Fruit fly (Drosophila melanogaster) whole organism, embryonic: ENCODE data around the gene CG10570.

ENCODE experiments used
- Atf6 ChIP-seq: fragments of 200-800 bp; sonication (Bioruptor generic); IDR thresholded peaks from 2 replicates; pipeline ENCODE4 v1.3.6; 2022; ENCODE audit warnings: missing biosample characterization, missing genetic modification characterization
- Bdp1 ChIP-seq: fragments of 200-800 bp; sonication (Bioruptor generic); optimal IDR thresholded peaks from 3 replicates; lab custom pipeline; 2016; ENCODE audit warnings: missing biosample characterization, missing genetic modification characterization
- CG10654 ChIP-seq: fragments of 200-800 bp; sonication (Bioruptor generic); optimal IDR thresholded peaks from 2 replicates; lab custom pipeline; 2016; ENCODE audit warnings: missing biosample characterization, missing genetic modification characterization
- CG10979 ChIP-seq: fragments of 200-800 bp; sonication (Bioruptor generic); optimal IDR thresholded peaks from 2 replicates; lab custom pipeline; 2018; ENCODE audit warnings: missing biosample characterization, mild to moderate bottlenecking, missing genetic modification characterization, moderate library complexity
- CG11085 ChIP-seq: fragments of 200-800 bp; sonication (Bioruptor generic); IDR thresholded peaks from 2 replicates; pipeline ENCODE4 v1.3.6; 2022; ENCODE audit warnings: missing biosample characterization, missing genetic modification characterization
- CG12155 ChIP-seq: fragments of 200-800 bp; sonication (Bioruptor generic); optimal IDR thresholded peaks from 3 replicates; lab custom pipeline; 2016; ENCODE audit warnings: missing biosample characterization, missing genetic modification characterization
- CG12391 ChIP-seq: fragments of 200-800 bp; sonication (Bioruptor generic); optimal IDR thresholded peaks from 3 replicates; lab custom pipeline; 2018; ENCODE audit warnings: missing biosample characterization, mild to moderate bottlenecking, missing genetic modification characterization, moderate library complexity
- CG13424 ChIP-seq: fragments of 200-800 bp; sonication (Bioruptor generic); optimal IDR thresholded peaks from 2 replicates; lab custom pipeline; 2019; ENCODE audit warnings: missing biosample characterization, mild to moderate bottlenecking, missing genetic modification characterization, moderate library complexity
- CG14710 ChIP-seq: fragments of 200-800 bp; sonication (Bioruptor generic); optimal IDR thresholded peaks from 3 replicates; lab custom pipeline; 2019; ENCODE audit warnings: missing biosample characterization, mild to moderate bottlenecking, missing genetic modification characterization, moderate library complexity
- CG17829 ChIP-seq: fragments of 200-800 bp; optimal IDR thresholded peaks from 2 replicates; lab custom pipeline; 2019; ENCODE audit warnings: missing biosample characterization, mild to moderate bottlenecking, missing genetic modification characterization, moderate library complexity
- CG30431 ChIP-seq: fragments of 200-800 bp; sonication (Bioruptor generic); optimal IDR thresholded peaks from 2 replicates; lab custom pipeline; 2017; ENCODE audit warnings: missing biosample characterization, missing genetic modification characterization
- CG31388 ChIP-seq: fragments of 200-800 bp; sonication (Bioruptor generic); optimal IDR thresholded peaks from 2 replicates; lab custom pipeline; 2016; ENCODE audit warnings: missing biosample characterization, missing genetic modification characterization
- CG3407 ChIP-seq: fragments of 200-800 bp; sonication (Bioruptor generic); optimal IDR thresholded peaks from 2 replicates; lab custom pipeline; 2018; ENCODE audit warnings: missing biosample characterization, mild to moderate bottlenecking, missing genetic modification characterization
- CG3847 ChIP-seq: fragments of 200-800 bp; sonication (Bioruptor generic); IDR thresholded peaks from 2 replicates; pipeline ENCODE4 v1.3.6; 2022; ENCODE audit warnings: missing biosample characterization, missing genetic modification characterization
- CG6683 ChIP-seq: fragments of 200-800 bp; sonication (Bioruptor generic); optimal IDR thresholded peaks from 2 replicates; lab custom pipeline; 2017; ENCODE audit warnings: missing biosample characterization, mild to moderate bottlenecking, missing genetic modification characterization, missing genetic modification reagents
- CG6854 ChIP-seq: fragments of 200-800 bp; sonication (Bioruptor generic); optimal IDR thresholded peaks from 3 replicates; lab custom pipeline; 2017; ENCODE audit warnings: missing biosample characterization, mild to moderate bottlenecking, missing genetic modification characterization
- CG7271 ChIP-seq: fragments of 200-800 bp; sonication (Bioruptor generic); optimal IDR thresholded peaks from 2 replicates; lab custom pipeline; 2018; ENCODE audit warnings: missing biosample characterization, mild to moderate bottlenecking, missing genetic modification characterization, moderate library complexity
- CG7987 ChIP-seq: fragments of 200-800 bp; sonication (Bioruptor generic); optimal IDR thresholded peaks from 2 replicates; lab custom pipeline; 2018; ENCODE audit warnings: missing biosample characterization, mild to moderate bottlenecking, missing genetic modification characterization, moderate library complexity
- CG8359 ChIP-seq: fragments of 200-800 bp; sonication (Bioruptor generic); optimal IDR thresholded peaks from 2 replicates; lab custom pipeline; 2017; ENCODE audit warnings: missing biosample characterization, mild to moderate bottlenecking, missing genetic modification characterization, borderline replicate concordance
- Camta ChIP-seq: fragments of 200-800 bp; sonication (Bioruptor generic); optimal IDR thresholded peaks from 2 replicates; lab custom pipeline; 2016; ENCODE audit warnings: missing biosample characterization, missing genetic modification characterization
- D19B ChIP-seq: fragments of 200-800 bp; sonication (Bioruptor generic); optimal IDR thresholded peaks from 2 replicates; lab custom pipeline; 2017; ENCODE audit warnings: missing biosample characterization, mild to moderate bottlenecking, missing genetic modification characterization
- H2.0 ChIP-seq: fragments of 200-800 bp; sonication (Bioruptor generic); IDR thresholded peaks from 2 replicates; pipeline ENCODE4 v1.3.6; 2022; ENCODE audit warnings: missing biosample characterization, missing genetic modification characterization
- Hmx ChIP-seq: fragments of 200-800 bp; sonication (Bioruptor generic); optimal IDR thresholded peaks from 2 replicates; lab custom pipeline; 2016; ENCODE audit warnings: missing biosample characterization, missing genetic modification characterization
- Lhr ChIP-seq: fragments of 200-800 bp; sonication (Bioruptor generic); optimal IDR thresholded peaks from 3 replicates; lab custom pipeline; 2017; ENCODE audit warnings: mild to moderate bottlenecking, missing biosample characterization, missing genetic modification reagents, missing genetic modification characterization
- Mad ChIP-seq: fragments of 200-800 bp; sonication (Bioruptor generic); optimal IDR thresholded peaks from 2 replicates; lab custom pipeline; 2016; ENCODE audit warnings: missing biosample characterization, missing genetic modification characterization
- Myb ChIP-seq: fragments of 200-800 bp; sonication (Bioruptor generic); optimal IDR thresholded peaks from 2 replicates; lab custom pipeline; 2016; ENCODE audit warnings: missing biosample characterization, missing genetic modification characterization
- NK7.1 ChIP-seq: fragments of 200-800 bp; sonication (Bioruptor generic); optimal IDR thresholded peaks from 3 replicates; lab custom pipeline; 2016; ENCODE audit warnings: missing biosample characterization, missing genetic modification characterization
- Nf-YA ChIP-seq: fragments of 200-800 bp; sonication (Bioruptor generic); IDR thresholded peaks from 2 replicates; pipeline ENCODE4 v1.3.6; 2022; ENCODE audit warnings: missing biosample characterization, missing genetic modification characterization
- Nf-YB ChIP-seq: fragments of 200-800 bp; sonication (Bioruptor generic); optimal IDR thresholded peaks from 3 replicates; lab custom pipeline; 2019; ENCODE audit warnings: missing biosample characterization, mild to moderate bottlenecking, missing genetic modification characterization, moderate library complexity
- Oaz ChIP-seq: fragments of 200-800 bp; sonication (Bioruptor generic); IDR thresholded peaks from 2 replicates; pipeline ENCODE4 v1.3.6; 2022; ENCODE audit warnings: missing biosample characterization, missing genetic modification characterization
- Sin3A ChIP-seq: fragments of >200 bp; optimal IDR thresholded peaks from 2 replicates; lab custom pipeline; 2018
- Stat92E ChIP-seq, 3 experiments: fragments of >200 bp in 2 of 3; fragments of 200-800 bp in 1 of 3; sonication (Bioruptor generic) in 1 of 3; optimal IDR thresholded peaks; 2 replicates each; lab custom pipeline; 2017 to 2019; ENCODE audit warnings: missing biosample characterization in 3 of 3, missing genetic modification characterization in 3 of 3, mild to moderate bottlenecking in 1 of 3, moderate library complexity in 1 of 3
- aop ChIP-seq: fragments of 200-800 bp; sonication (Bioruptor generic); IDR thresholded peaks from 2 replicates; pipeline ENCODE4 v1.3.6; 2022; ENCODE audit warnings: missing biosample characterization, missing genetic modification characterization
- ase ChIP-seq: fragments of 200-800 bp; sonication (Bioruptor generic); IDR thresholded peaks from 3 replicates; pipeline ENCODE4 v1.3.6; 2022; ENCODE audit warnings: missing biosample characterization, missing genetic modification characterization
- ato ChIP-seq: fragments of 200-800 bp; sonication (Bioruptor generic); IDR thresholded peaks from 2 replicates; pipeline ENCODE4 v1.3.6; 2022; ENCODE audit warnings: missing biosample characterization, missing genetic modification characterization; ENCODE audit not compliant: partially characterized antibody
- bbx ChIP-seq: fragments of 200-800 bp; sonication (Bioruptor generic); IDR thresholded peaks from 2 replicates; pipeline ENCODE4 v1.3.6; 2022; ENCODE audit warnings: missing biosample characterization, missing genetic modification characterization; ENCODE audit not compliant: partially characterized antibody
- fd102C ChIP-seq: fragments of 200-800 bp; sonication (Bioruptor generic); optimal IDR thresholded peaks from 2 replicates; lab custom pipeline; 2018; ENCODE audit warnings: missing biosample characterization, mild to moderate bottlenecking, missing genetic modification characterization, moderate library complexity
- fu2 ChIP-seq: fragments of 200-800 bp; sonication (Bioruptor generic); optimal IDR thresholded peaks from 2 replicates; lab custom pipeline; 2016; ENCODE audit warnings: missing biosample characterization, missing genetic modification characterization
- h ChIP-seq: fragments of >200 bp; optimal IDR thresholded peaks from 2 replicates; lab custom pipeline; 2017
- her ChIP-seq: fragments of 200-800 bp; sonication (Bioruptor generic); optimal IDR thresholded peaks from 2 replicates; lab custom pipeline; 2016; ENCODE audit warnings: missing biosample characterization, missing genetic modification characterization
- hkb ChIP-seq, 2 experiments: fragments of 200-800 bp in 1 of 2; fragments of >200 bp in 1 of 2; sonication (Bioruptor generic) in 1 of 2; IDR thresholded peaks in 1 of 2; optimal IDR thresholded peaks in 1 of 2; 2 replicates each; pipeline versions ENCODE4 v1.3.6 to Lab custom; 2017 to 2022; ENCODE audit warnings: missing biosample characterization in 1 of 2, missing genetic modification characterization in 1 of 2
- lilli ChIP-seq: fragments of 200-800 bp; sonication (Bioruptor generic); optimal IDR thresholded peaks from 3 replicates; lab custom pipeline; 2016; ENCODE audit warnings: missing biosample characterization, missing genetic modification characterization
- luna ChIP-seq: fragments of 200-800 bp; sonication (Bioruptor generic); optimal IDR thresholded peaks from 2 replicates; lab custom pipeline; 2016; ENCODE audit warnings: missing biosample characterization, missing genetic modification characterization
- pan ChIP-seq, 4 experiments: fragments of >200 bp in 3 of 4; fragments of 200-800 bp in 1 of 4; sonication (Bioruptor generic) in 1 of 4; optimal IDR thresholded peaks in 3 of 4; IDR thresholded peaks in 1 of 4; 2 replicates each; pipeline versions ENCODE4 v1.3.6 to Lab custom; 2017 to 2022; ENCODE audit warnings: missing biosample characterization in 2 of 4, missing genetic modification characterization in 2 of 4, mixed read lengths in 1 of 4
- ranshi ChIP-seq: fragments of 200-800 bp; sonication (Bioruptor generic); IDR thresholded peaks from 2 replicates; pipeline ENCODE4 v1.3.6; 2022; ENCODE audit warnings: missing biosample characterization, missing genetic modification characterization
- repo ChIP-seq: fragments of 200-800 bp; sonication (Bioruptor generic); optimal IDR thresholded peaks from 2 replicates; lab custom pipeline; 2016; ENCODE audit warnings: missing biosample characterization, missing genetic modification characterization
- row ChIP-seq: fragments of 200-800 bp; sonication (Bioruptor generic); IDR thresholded peaks from 3 replicates; pipeline ENCODE4 v1.3.6; 2022; ENCODE audit warnings: missing biosample characterization, missing genetic modification characterization
- run ChIP-seq: fragments of 200-800 bp; sonication (Bioruptor generic); optimal IDR thresholded peaks from 3 replicates; lab custom pipeline; 2018; ENCODE audit warnings: missing biosample characterization, mild to moderate bottlenecking, missing genetic modification characterization
- sens-2 ChIP-seq: fragments of 200-800 bp; sonication (Bioruptor generic); IDR thresholded peaks from 2 replicates; pipeline ENCODE4 v1.3.6; 2022; ENCODE audit warnings: missing biosample characterization, missing genetic modification characterization
- trh ChIP-seq: fragments of 200-800 bp; sonication (Bioruptor generic); optimal IDR thresholded peaks from 2 replicates; lab custom pipeline; 2016; ENCODE audit warnings: missing biosample characterization, missing genetic modification characterization
- wdn ChIP-seq: fragments of 200-800 bp; sonication (Bioruptor generic); IDR thresholded peaks from 2 replicates; pipeline ENCODE4 v1.3.6; 2022; ENCODE audit warnings: missing biosample characterization, missing genetic modification characterization
- yki ChIP-seq: fragments of >200 bp; optimal IDR thresholded peaks from 3 replicates; lab custom pipeline; 2018

The CG10570 gene

DNA sequence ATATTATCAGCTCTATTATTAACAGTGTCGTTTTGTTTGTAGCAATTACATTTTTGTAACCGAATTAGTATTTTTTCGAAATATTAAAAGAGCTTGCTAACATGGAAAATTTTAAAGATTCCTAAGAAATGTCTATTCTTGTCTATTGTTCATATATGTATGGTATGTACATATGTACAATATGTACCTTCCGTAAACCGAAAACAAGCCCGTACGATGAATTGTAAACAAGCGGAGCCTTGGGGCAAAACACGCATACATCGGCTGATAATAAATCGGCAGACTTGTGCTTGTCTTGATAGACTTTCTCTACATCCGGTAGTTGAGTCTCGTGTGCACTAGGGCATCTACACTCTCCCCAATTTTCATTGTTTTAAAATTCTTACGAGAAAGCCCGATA lies 11.8 kb upstream of the CG10570 start (continued):
- no peak for TF ChIP-seq bbx (GFP tag; lab: Robert Waterston, UW)
- no peak for TF ChIP-seq CG11085 (GFP tag; lab: Robert Waterston, UW)
- TF ChIP-seq row (GFP tag; lab: Robert Waterston, UW) = no peak
- no peak for TF ChIP-seq D19B
- no peak for TF ChIP-seq CG12155 (GFP tag; lab: Kevin White, UChicago)
- peak; percentile 91 for TF ChIP-seq CG7987 (GFP tag; lab: Kevin White, UChicago)
- TF ChIP-seq ato = no peak
- no peak for TF ChIP-seq CG3847
- 0 out of 2 replicates have a peak, but pooled peaks have one; percentile 38 for TF ChIP-seq sens-2 (GFP tag; lab: Robert Waterston, UW)
- no peak for TF ChIP-seq Hmx (GFP tag; lab: Kevin White, UChicago)
- TF ChIP-seq repo (GFP tag; lab: Kevin White, UChicago) = peak; percentile 31
- TF ChIP-seq Stat92E (GFP tag; optimal IDR thresholded peaks at IDR 0.05; lab: Kevin White, UChicago) = no peak
- no peak for TF ChIP-seq CG30431
- TF ChIP-seq Nf-YA (GFP tag; lab: Robert Waterston, UW) = no peak
- peak; percentile 38 for TF ChIP-seq CG13424 (tag; lab: Kevin White, UChicago)
- TF ChIP-seq run (tag; lab: Kevin White, UChicago) = no peak
- TF ChIP-seq Bdp1 (GFP tag; lab: Kevin White, UChicago) = no peak
- TF ChIP-seq CG6683 (GFP tag; lab: Kevin White, UChicago) = peak; percentile 26
- no peak for TF ChIP-seq wdn (GFP tag; lab: Robert Waterston, UW)
- TF ChIP-seq Oaz (GFP tag; lab: Robert Waterston, UW) = no peak
- TF ChIP-seq ase (GFP tag; lab: Robert Waterston, UW) = no peak
- no peak for TF ChIP-seq CG31388 (GFP tag; lab: Kevin White, UChicago)
- no peak for TF ChIP-seq H2.0 (GFP tag; lab: Robert Waterston, UW)
- peak; percentile 50 for TF ChIP-seq Lhr (GFP tag; lab: Kevin White, UChicago)
- TF ChIP-seq CG8359 (GFP tag; lab: Kevin White, UChicago) = peak; percentile 28
- no peak for TF ChIP-seq fu2 (GFP tag; lab: Kevin White, UChicago)
- TF ChIP-seq fd102C (GFP tag; lab: Kevin White, UChicago) = no peak
- no peak for TF ChIP-seq CG17829
- peak; percentile 44 for TF ChIP-seq CG10654
- no peak for TF ChIP-seq CG7271 (tag; lab: Kevin White, UChicago)
- TF ChIP-seq trh (GFP tag; lab: Kevin White, UChicago) = no peak
- TF ChIP-seq her = no peak
- peak; percentile 6 for TF ChIP-seq CG6854 (GFP tag; lab: Kevin White, UChicago)
- TF ChIP-seq ranshi (GFP tag; lab: Robert Waterston, UW) = peak; percentile 30; the same call in 1 of the 2 replicates
- TF ChIP-seq Mad (GFP tag; lab: Kevin White, UChicago) = no peak
- no peak for TF ChIP-seq lilli (GFP tag; lab: Kevin White, UChicago)
- no peak for TF ChIP-seq hkb (optimal IDR thresholded peaks at IDR 0.05; lab: Kevin White, UChicago)
- peak; percentile 43; the same call in 1 of the 2 replicates for TF ChIP-seq hkb (GFP tag; IDR thresholded peaks at IDR 0.05; lab: Robert Waterston, UW)
- no peak for TF ChIP-seq Nf-YB (GFP tag; lab: Kevin White, UChicago)
- no peak for TF ChIP-seq yki (lab: Kevin White, UChicago)
- peak; percentile 8 for TF ChIP-seq Camta
- no peak for TF ChIP-seq CG12391 (tag; lab: Kevin White, UChicago)
- TF ChIP-seq h (lab: Kevin White, UChicago) = no peak
- TF ChIP-seq Sin3A (lab: Kevin White, UChicago) = no peak
- no peak for TF ChIP-seq pan (optimal IDR thresholded peaks at IDR 0.05; lab: Kevin White, UChicago)
- TF ChIP-seq pan (GFP tag; optimal IDR thresholded peaks at IDR 0.05 in 1 of 2, IDR thresholded peaks at IDR 0.05 in 1 of 2) = peak in 1 of 2 experiments; percentile 35
- peak; percentile 36 for TF ChIP-seq CG14710 (tag; lab: Kevin White, UChicago)
- TF ChIP-seq CG3407 (GFP tag; lab: Kevin White, UChicago) = peak; percentile 76
- TF ChIP-seq Atf6 (GFP tag; lab: Robert Waterston, UW) = peak; percentile 69
- TF ChIP-seq Myb (GFP tag; lab: Kevin White, UChicago) = no peak
- no peak for TF ChIP-seq NK7.1
- peak; percentile 4 for TF ChIP-seq CG10979
- TF ChIP-seq luna (GFP tag; lab: Kevin White, UChicago) = no peak
- TF ChIP-seq aop (GFP tag; lab: Robert Waterston, UW) = no peak
